Worm (Caenorhabditis elegans) whole organism, L4 larva: ENCODE measurements around the gene vha-1.

Experiments used
- R02D3.7 ChIP-seq: fragments of 150-350 bp; sonication (generic microtip); optimal IDR thresholded peaks from 3 replicates; lab custom pipeline; 2014; ENCODE audit warnings: missing biosample characterization, missing genetic modification characterization
- ceh-82 ChIP-seq: sonication (generic microtip); optimal IDR thresholded peaks from 2 replicates; lab custom pipeline; 2017; ENCODE audit warnings: missing biosample characterization, missing genetic modification characterization
- ctbp-1 ChIP-seq: fragments of 200-800 bp; sonication (Bioruptor generic); IDR thresholded peaks from 2 replicates; pipeline ENCODE4 v1.3.6; 2022; ENCODE audit warnings: missing genetic modification reagents, missing genetic modification characterization, missing compliant biosample characterization
- hlh-11 ChIP-seq: fragments of 200-800 bp; sonication (Bioruptor generic); optimal IDR thresholded peaks from 2 replicates; lab custom pipeline; 2018; ENCODE audit warnings: mild to moderate bottlenecking, missing genetic modification characterization, missing compliant biosample characterization
- jun-1 ChIP-seq: fragments of 150-350 bp; optimal IDR thresholded peaks from 2 replicates; lab custom pipeline; 2014; ENCODE audit warnings: missing biosample characterization, missing genetic modification reagents, missing genetic modification characterization
- madf-9 ChIP-seq: fragments of 200-800 bp; sonication (Bioruptor generic); conservative IDR thresholded peaks from 2 replicates; pipeline ENCODE4 v1.3.6; 2022; ENCODE audit warnings: missing genetic modification reagents, missing genetic modification characterization, missing compliant biosample characterization
- mep-1 ChIP-seq: fragments of 150-350 bp; sonication (generic microtip); optimal IDR thresholded peaks from 3 replicates; lab custom pipeline; 2014; ENCODE audit warnings: missing biosample characterization, missing genetic modification characterization
- nhr-28 ChIP-seq: fragments of 150-350 bp; optimal IDR thresholded peaks from 2 replicates; lab custom pipeline; 2014; ENCODE audit warnings: missing biosample characterization, missing genetic modification characterization
- saeg-2 ChIP-seq: fragments of 200-800 bp; sonication (Bioruptor generic); IDR thresholded peaks from 2 replicates; pipeline ENCODE4 v1.3.6; 2022; ENCODE audit warnings: missing genetic modification reagents, missing genetic modification characterization, missing compliant biosample characterization
- unc-130 ChIP-seq: sonication (generic microtip); optimal IDR thresholded peaks from 2 replicates; lab custom pipeline; 2016; ENCODE audit warnings: missing genetic modification reagents, missing genetic modification characterization, missing compliant biosample characterization
- ztf-11 ChIP-seq: fragments of 150-350 bp; optimal IDR thresholded peaks from 2 replicates; lab custom pipeline; 2014; ENCODE audit warnings: missing biosample characterization, missing genetic modification characterization

DNA sequence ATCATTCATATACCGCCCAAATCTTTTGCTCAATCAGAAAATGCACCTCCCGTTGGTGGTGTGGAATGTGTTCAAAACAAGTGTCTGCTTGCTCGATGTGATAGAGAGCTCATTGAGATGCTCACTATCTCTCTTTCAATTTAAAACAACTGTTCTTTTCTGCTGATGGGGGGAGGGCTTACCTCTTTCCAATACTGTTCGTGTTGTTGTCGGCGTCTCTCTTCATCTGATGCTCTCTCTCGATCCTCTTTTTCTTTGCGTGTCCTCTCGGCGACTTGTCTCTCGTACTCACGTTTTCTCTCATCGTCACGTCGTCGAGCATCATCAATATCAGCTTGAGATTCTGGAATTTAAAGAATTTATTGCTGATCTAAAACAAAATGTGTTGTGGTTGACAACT, 39.1 kb upstream of the vha-1 start:
- no peak for TF ChIP-seq jun-1 (tag; lab: Kevin White, UChicago)
- TF ChIP-seq saeg-2 = no peak
- no peak for TF ChIP-seq mep-1 (tag; lab: Kevin White, UChicago)
- TF ChIP-seq R02D3.7 (tag; lab: Kevin White, UChicago) = no peak
- TF ChIP-seq unc-130 (GFP tag; lab: Kevin White, UChicago) = no peak
- TF ChIP-seq madf-9 (GFP tag; lab: Robert Waterston, UW) = no peak
- TF ChIP-seq ctbp-1 (GFP tag; lab: Robert Waterston, UW) = no peak
- TF ChIP-seq nhr-28 (tag; lab: Kevin White, UChicago) = no peak
- TF ChIP-seq ztf-11 (tag; lab: Kevin White, UChicago) = no peak
- TF ChIP-seq hlh-11 (tag; lab: Kevin White, UChicago) = no peak
- no peak for TF ChIP-seq ceh-82
